Worm (Caenorhabditis elegans): Measurements from ENCODE around the gene F19G12.11.
A peak's percentile ranks its signal among the peaks of the same experiment; 100 is the strongest.

DNA sequence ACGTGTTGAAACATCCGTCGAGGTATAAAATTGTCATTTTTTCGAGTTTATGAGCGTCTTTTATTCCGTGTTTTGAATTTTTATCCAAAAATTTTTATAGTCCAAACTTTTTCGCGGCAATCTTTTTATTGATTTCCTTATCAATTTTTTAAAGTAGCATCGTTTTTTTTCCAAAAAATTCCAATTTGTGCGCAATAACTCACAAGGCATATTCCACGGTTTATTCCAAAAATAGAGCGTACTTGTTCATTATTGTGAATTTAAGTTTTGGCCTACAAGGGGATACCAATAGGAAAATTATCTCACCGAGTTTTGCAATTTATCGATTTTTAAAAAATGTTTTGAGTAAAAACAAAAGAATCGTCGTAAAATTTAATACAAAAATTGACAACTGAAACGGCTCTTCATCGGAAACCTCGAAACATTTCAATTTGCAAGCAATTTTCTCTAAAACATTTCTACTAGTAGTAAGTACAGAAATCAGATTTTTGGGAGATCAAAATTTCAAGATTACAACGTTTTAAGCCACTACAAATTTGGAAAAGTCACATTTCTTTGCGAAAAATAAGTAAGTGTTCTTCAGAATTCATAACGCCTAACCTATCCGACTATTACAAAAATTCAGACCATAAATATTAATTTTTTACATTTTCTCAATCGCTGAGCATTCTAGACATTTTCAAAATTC lies 17.4 kb upstream of the F19G12.11 start:
- TF ChIP-seq unc-39 (tag; optimal IDR thresholded peaks at IDR 0.05) (no peak), blmp-1 (tag; optimal IDR thresholded peaks at IDR 0.05) (no peak), ztf-11 (tag; optimal IDR thresholded peaks at IDR 0.05) (no peak), unc-62 (GFP tag; optimal IDR thresholded peaks at IDR 0.05) (no peak), pha-4 (tag; optimal IDR thresholded peaks at IDR 0.05) (no peak), nhr-12 (tag; optimal IDR thresholded peaks at IDR 0.05) (no peak), elt-1 (tag; optimal IDR thresholded peaks at IDR 0.05; ENCODE audit: borderline replicate concordance, insufficient read depth) (no peak), nhr-237 (tag; optimal IDR thresholded peaks at IDR 0.05) (no peak), lsy-2 (tag; optimal IDR thresholded peaks at IDR 0.05) (no peak), mab-5 (tag; optimal IDR thresholded peaks at IDR 0.05) (no peak), sem-2 (GFP tag; optimal IDR thresholded peaks at IDR 0.05) (no peak), sptf-1 (tag; optimal IDR thresholded peaks at IDR 0.05) (no peak), ces-1 (GFP tag; optimal IDR thresholded peaks at IDR 0.05) (peak; percentile 6)
